Worm (Caenorhabditis elegans) whole organism, mixed stage, embryonic: ENCODE data around the gene nex-4.

Experiments
- M03D4.4 ChIP-seq: sonication (generic microtip); optimal IDR thresholded peaks from 2 replicates; lab custom pipeline; 2017; ENCODE audit warnings: mild to moderate bottlenecking, missing genetic modification characterization, missing compliant biosample characterization
- bed-3 ChIP-seq: fragments of 200-800 bp; sonication (Bioruptor generic); optimal IDR thresholded peaks from 3 replicates; lab custom pipeline; 2018; ENCODE audit warnings: mild to moderate bottlenecking, missing genetic modification characterization, moderate library complexity, missing compliant biosample characterization
- blmp-1 ChIP-seq: fragments of 150-350 bp; optimal IDR thresholded peaks from 2 replicates; lab custom pipeline; 2014; ENCODE audit warnings: missing biosample characterization, missing genetic modification characterization
- ceh-39 ChIP-seq: fragments of 150-350 bp; optimal IDR thresholded peaks from 2 replicates; lab custom pipeline; 2014; ENCODE audit warnings: missing biosample characterization, missing genetic modification characterization
- ceh-43 ChIP-seq: fragments of 200-800 bp; sonication (Bioruptor generic); optimal IDR thresholded peaks from 2 replicates; lab custom pipeline; 2018; ENCODE audit warnings: mild to moderate bottlenecking, missing genetic modification characterization, moderate library complexity, missing compliant biosample characterization
- ceh-83 ChIP-seq: fragments of 200-800 bp; sonication (Bioruptor generic); optimal IDR thresholded peaks from 2 replicates; lab custom pipeline; 2018; ENCODE audit warnings: mild to moderate bottlenecking, missing genetic modification characterization, missing compliant biosample characterization
- ces-1 ChIP-seq: fragments of 150-350 bp; optimal IDR thresholded peaks from 2 replicates; lab custom pipeline; 2014; ENCODE audit warnings: missing biosample characterization, missing genetic modification reagents, missing genetic modification characterization
- drap-1 ChIP-seq: fragments of 200-800 bp; sonication (Bioruptor generic); optimal IDR thresholded peaks from 3 replicates; lab custom pipeline; 2018; ENCODE audit warnings: mild to moderate bottlenecking, missing genetic modification characterization, missing compliant biosample characterization
- elt-3 ChIP-seq: fragments of 150-350 bp; optimal IDR thresholded peaks from 2 replicates; lab custom pipeline; 2014; ENCODE audit warnings: missing biosample characterization, missing genetic modification characterization
- flh-1 ChIP-seq: fragments of 200-800 bp; sonication (Bioruptor generic); optimal IDR thresholded peaks from 2 replicates; lab custom pipeline; 2018; ENCODE audit warnings: mild to moderate bottlenecking, missing genetic modification characterization, moderate library complexity, missing compliant biosample characterization
- ham-2 ChIP-seq: fragments of 200-800 bp; sonication (Bioruptor generic); optimal IDR thresholded peaks from 2 replicates; lab custom pipeline; 2018; ENCODE audit warnings: mild to moderate bottlenecking, missing genetic modification characterization, missing compliant biosample characterization
- hlh-1 ChIP-seq: fragments of 150-350 bp; optimal IDR thresholded peaks from 2 replicates; lab custom pipeline; 2014; ENCODE audit warnings: missing biosample characterization, missing genetic modification reagents, missing genetic modification characterization
- lin-13 ChIP-seq: fragments of 150-350 bp; optimal IDR thresholded peaks from 2 replicates; lab custom pipeline; 2014; ENCODE audit warnings: missing biosample characterization, missing genetic modification characterization
- lin-32 ChIP-seq: fragments of 200-800 bp; sonication (Bioruptor generic); optimal IDR thresholded peaks from 2 replicates; lab custom pipeline; 2018; ENCODE audit warnings: mild to moderate bottlenecking, missing genetic modification characterization, missing compliant biosample characterization
- lsy-2 ChIP-seq: fragments of 150-350 bp; optimal IDR thresholded peaks from 2 replicates; lab custom pipeline; 2014; ENCODE audit warnings: missing biosample characterization, missing genetic modification characterization
- mab-5 ChIP-seq: fragments of 150-350 bp; optimal IDR thresholded peaks from 2 replicates; lab custom pipeline; 2014; ENCODE audit warnings: missing biosample characterization, missing genetic modification characterization
- mls-2 ChIP-seq: sonication (generic microtip); optimal IDR thresholded peaks from 2 replicates; lab custom pipeline; 2016; ENCODE audit warnings: mild to moderate bottlenecking, missing genetic modification characterization, moderate library complexity, missing compliant biosample characterization
- nhr-12 ChIP-seq: fragments of 150-350 bp; optimal IDR thresholded peaks from 2 replicates; lab custom pipeline; 2014; ENCODE audit warnings: missing biosample characterization, missing genetic modification characterization
- nhr-2 ChIP-seq: fragments of 150-350 bp; optimal IDR thresholded peaks from 2 replicates; lab custom pipeline; 2014; ENCODE audit warnings: missing biosample characterization, missing genetic modification characterization
- nhr-237 ChIP-seq: fragments of 150-350 bp; optimal IDR thresholded peaks from 2 replicates; lab custom pipeline; 2014; ENCODE audit warnings: missing biosample characterization, missing genetic modification characterization
- nhr-28 ChIP-seq: fragments of 150-350 bp; optimal IDR thresholded peaks from 2 replicates; lab custom pipeline; 2014; ENCODE audit warnings: missing biosample characterization, missing genetic modification characterization
- nhr-76 ChIP-seq: sonication (generic microtip); optimal IDR thresholded peaks from 2 replicates; lab custom pipeline; 2017; ENCODE audit warnings: missing biosample characterization, missing genetic modification characterization
- pha-4 ChIP-seq: fragments of 150-350 bp; optimal IDR thresholded peaks from 2 replicates; lab custom pipeline; 2018; ENCODE audit warnings: missing biosample characterization, missing genetic modification reagents, missing genetic modification characterization
- snpc-4 ChIP-seq: fragments of 150-350 bp; optimal IDR thresholded peaks from 2 replicates; lab custom pipeline; 2014; ENCODE audit warnings: missing biosample characterization, missing genetic modification characterization
- sptf-1 ChIP-seq: sonication (generic microtip); optimal IDR thresholded peaks from 2 replicates; lab custom pipeline; 2017; ENCODE audit warnings: mild to moderate bottlenecking, missing genetic modification characterization, moderate library complexity, missing compliant biosample characterization
- tbx-8 ChIP-seq: fragments of 200-800 bp; sonication (Bioruptor generic); optimal IDR thresholded peaks from 2 replicates; lab custom pipeline; 2018; ENCODE audit warnings: mild to moderate bottlenecking, missing genetic modification characterization, moderate library complexity, missing compliant biosample characterization
- unc-120 ChIP-seq: sonication (generic microtip); optimal IDR thresholded peaks from 2 replicates; lab custom pipeline; 2017; ENCODE audit warnings: missing genetic modification characterization, missing compliant biosample characterization; ENCODE audit not compliant: poor library complexity, severe bottlenecking
- unc-39 ChIP-seq: fragments of 150-350 bp; optimal IDR thresholded peaks from 2 replicates; lab custom pipeline; 2014; ENCODE audit warnings: missing biosample characterization, missing genetic modification characterization
- unc-62 ChIP-seq: fragments of 150-350 bp; optimal IDR thresholded peaks from 2 replicates; lab custom pipeline; 2014; ENCODE audit warnings: missing biosample characterization, missing genetic modification reagents, missing genetic modification characterization
- zip-8 ChIP-seq: fragments of 150-350 bp; optimal IDR thresholded peaks from 2 replicates; lab custom pipeline; 2014; ENCODE audit warnings: missing biosample characterization, missing genetic modification characterization
- ztf-11 ChIP-seq: fragments of 150-350 bp; optimal IDR thresholded peaks from 2 replicates; lab custom pipeline; 2014; ENCODE audit warnings: missing biosample characterization, missing genetic modification characterization

The nex-4 gene

DNA sequence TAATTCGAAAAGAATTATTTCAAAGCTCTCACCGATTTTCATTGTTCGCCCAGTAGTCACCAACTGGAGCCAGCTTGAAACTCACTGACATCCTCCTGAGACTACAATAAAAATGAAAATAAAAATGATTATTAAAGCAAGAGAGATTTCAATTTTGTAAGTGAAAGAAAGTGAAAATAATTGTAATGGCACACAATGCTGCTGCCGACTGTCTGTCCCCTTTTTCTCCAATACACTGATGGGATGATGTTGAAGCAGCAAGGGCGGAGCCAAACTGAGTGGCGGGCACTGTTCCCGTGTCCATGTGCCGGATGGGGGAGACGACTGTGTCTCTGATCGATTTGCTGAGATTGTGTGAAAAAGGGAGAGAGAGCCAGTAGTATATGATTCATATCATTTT, 17.0 kb upstream of the nex-4 start, which contains the start of gene C37H5.14:
TSS of gene C37H5.14 (minus strand) at position 101 of the 400 bp plus-strand sequence.
- no peak for TF ChIP-seq ceh-83 (GFP tag; lab: Kevin White, UChicago)
- no peak for TF ChIP-seq bed-3 (GFP tag; lab: Kevin White, UChicago)
- TF ChIP-seq mab-5 (tag; lab: Kevin White, UChicago): no peak
- TF ChIP-seq lin-13: no peak
- no peak for TF ChIP-seq tbx-8
- no peak for TF ChIP-seq M03D4.4
- no peak for TF ChIP-seq hlh-1
- no peak for TF ChIP-seq ceh-43 (GFP tag; lab: Kevin White, UChicago)
- TF ChIP-seq snpc-4 (tag; lab: Kevin White, UChicago): no peak
- no peak for TF ChIP-seq ces-1 (GFP tag; lab: Kevin White, UChicago)
- no peak for TF ChIP-seq ceh-39
- no peak for TF ChIP-seq nhr-12 (tag; lab: Kevin White, UChicago)
- no peak for TF ChIP-seq mls-2 (tag; lab: Kevin White, UChicago)
- TF ChIP-seq unc-62 (GFP tag; lab: Kevin White, UChicago): no peak
- no peak for TF ChIP-seq lsy-2 (tag; lab: Kevin White, UChicago)
- TF ChIP-seq sptf-1 (tag; lab: Kevin White, UChicago): no peak
- no peak for TF ChIP-seq elt-3 (tag; lab: Kevin White, UChicago)

ce11 chrV:4839913-4840312, 11.3 kb upstream of the nex-4 start, which contains the start of gene nas-9:
Gene nas-9 (minus strand): TSS chrV:4840013.
- TF ChIP-seq ztf-11 (tag; lab: Kevin White, UChicago) (no peak), ham-2 (no peak), lin-32 (GFP tag; lab: Kevin White, UChicago) (no peak), blmp-1 (no peak), unc-62 (GFP tag; lab: Kevin White, UChicago) (no peak), lsy-2 (tag; lab: Kevin White, UChicago) (no peak), nhr-237 (tag; lab: Kevin White, UChicago) (no peak), pha-4 (tag; lab: Kevin White, UChicago) (no peak), elt-3 (tag; lab: Kevin White, UChicago) (no peak), tbx-8 (no peak), unc-120 (tag; lab: Kevin White, UChicago) (no peak), snpc-4 (tag; lab: Kevin White, UChicago) (no peak), nhr-76 (tag; lab: Kevin White, UChicago) (no peak), mab-5 (tag; lab: Kevin White, UChicago) (no peak), unc-39 (no peak), ceh-83 (GFP tag; lab: Kevin White, UChicago) (no peak)

ce11 chrV:4841179-4841578, 10.1 kb upstream of the nex-4 start, which contains the start of gene cwp-1:
Gene cwp-1 (minus strand): TSS chrV:4841279.
- no peak for TF ChIP-seq unc-39
- TF ChIP-seq hlh-1: no peak
- TF ChIP-seq mls-2 (tag; lab: Kevin White, UChicago): no peak
- TF ChIP-seq bed-3 (GFP tag; lab: Kevin White, UChicago): no peak
- no peak for TF ChIP-seq pha-4 (tag; lab: Kevin White, UChicago)
- no peak for TF ChIP-seq ceh-43 (GFP tag; lab: Kevin White, UChicago)
- TF ChIP-seq nhr-28 (tag; lab: Kevin White, UChicago): no peak
- no peak for TF ChIP-seq blmp-1
- TF ChIP-seq drap-1 (GFP tag; lab: Kevin White, UChicago): no peak
- no peak for TF ChIP-seq flh-1 (GFP tag; lab: Kevin White, UChicago)
- no peak for TF ChIP-seq lin-13
- no peak for TF ChIP-seq ceh-83 (GFP tag; lab: Kevin White, UChicago)
- no peak for TF ChIP-seq nhr-2

- no peak for TF ChIP-seq bed-3 (GFP tag; lab: Kevin White, UChicago)
- no peak for TF ChIP-seq ham-2
- TF ChIP-seq elt-3 (tag; lab: Kevin White, UChicago): no peak
- TF ChIP-seq drap-1 (GFP tag; lab: Kevin White, UChicago): no peak
- no peak for TF ChIP-seq zip-8 (tag; lab: Kevin White, UChicago)
- TF ChIP-seq ces-1 (GFP tag; lab: Kevin White, UChicago): no peak
- TF ChIP-seq unc-120 (tag; lab: Kevin White, UChicago): no peak
- TF ChIP-seq lin-13: no peak
- TF ChIP-seq hlh-1: no peak
- no peak for TF ChIP-seq sptf-1 (tag; lab: Kevin White, UChicago)
- TF ChIP-seq flh-1 (GFP tag; lab: Kevin White, UChicago): no peak
- TF ChIP-seq M03D4.4: no peak
- TF ChIP-seq nhr-12 (tag; lab: Kevin White, UChicago): no peak
- TF ChIP-seq ceh-83 (GFP tag; lab: Kevin White, UChicago): no peak
Measured at ce11 chrV:4842544-4842943, 8.7 kb upstream of the nex-4 start, which contains the start of the genes cwp-2 and cwp-3. Gene cwp-2 (minus strand): TSS chrV:4842644. Gene cwp-3 (plus strand): TSS chrV:4842836.
